Fruit fly (Drosophila melanogaster) whole organism, embryonic: ENCODE results near the gene CG42535.
A peak's percentile ranks its signal among the peaks of the same experiment; 100 is the strongest.

Experiments
- Asciz ChIP-seq: fragments of 200-800 bp; sonication (Bioruptor generic); optimal IDR thresholded peaks from 2 replicates; lab custom pipeline; 2017; ENCODE audit warnings: missing biosample characterization, mild to moderate bottlenecking, missing genetic modification characterization, missing genetic modification reagents
- BEAF-32 ChIP-seq: fragments of 200-800 bp; sonication (Bioruptor generic); optimal IDR thresholded peaks from 3 replicates; lab custom pipeline; 2017; ENCODE audit warnings: missing biosample characterization, missing genetic modification characterization, mild to moderate bottlenecking, moderate library complexity, missing genetic modification reagents
- BtbVII ChIP-seq: fragments of 200-800 bp; sonication (Bioruptor generic); optimal IDR thresholded peaks from 3 replicates; lab custom pipeline; 2017; ENCODE audit warnings: missing biosample characterization, mild to moderate bottlenecking, missing genetic modification characterization
- CG11456 ChIP-seq: fragments of 200-800 bp; sonication (Bioruptor generic); IDR thresholded peaks from 3 replicates; pipeline ENCODE4 v1.3.6; 2022; ENCODE audit warnings: missing biosample characterization, missing genetic modification characterization
- CG12219 ChIP-seq: fragments of 200-800 bp; sonication (Bioruptor generic); optimal IDR thresholded peaks from 3 replicates; lab custom pipeline; 2018; ENCODE audit warnings: missing biosample characterization, mild to moderate bottlenecking, missing genetic modification characterization
- CG12299 ChIP-seq: fragments of 200-800 bp; sonication (Bioruptor generic); optimal IDR thresholded peaks from 2 replicates; lab custom pipeline; 2018; ENCODE audit warnings: missing biosample characterization, mild to moderate bottlenecking, missing genetic modification characterization
- CG13894 ChIP-seq: fragments of 200-800 bp; sonication (Bioruptor generic); optimal IDR thresholded peaks from 3 replicates; lab custom pipeline; 2018; ENCODE audit warnings: missing biosample characterization, mild to moderate bottlenecking, missing genetic modification characterization, moderate library complexity
- CG14710 ChIP-seq: fragments of 200-800 bp; sonication (Bioruptor generic); optimal IDR thresholded peaks from 3 replicates; lab custom pipeline; 2019; ENCODE audit warnings: missing biosample characterization, mild to moderate bottlenecking, missing genetic modification characterization, moderate library complexity
- CG1602 ChIP-seq: fragments of 200-800 bp; sonication (Bioruptor generic); optimal IDR thresholded peaks from 3 replicates; lab custom pipeline; 2016; ENCODE audit warnings: missing biosample characterization, missing genetic modification characterization
- CG16813 ChIP-seq: fragments of 200-800 bp; sonication (Bioruptor generic); IDR thresholded peaks from 3 replicates; pipeline ENCODE4 v1.3.6; 2022; ENCODE audit warnings: missing biosample characterization, missing genetic modification characterization; ENCODE audit not compliant: partially characterized antibody
- CG16863 ChIP-seq: fragments of 200-800 bp; sonication (Bioruptor generic); optimal IDR thresholded peaks from 3 replicates; lab custom pipeline; 2016; ENCODE audit warnings: missing biosample characterization, missing genetic modification characterization
- CG18619 ChIP-seq: fragments of 200-800 bp; sonication (Bioruptor generic); optimal IDR thresholded peaks from 3 replicates; lab custom pipeline; 2017; ENCODE audit warnings: missing biosample characterization, mild to moderate bottlenecking, missing genetic modification characterization
- CG3163 ChIP-seq: fragments of 200-800 bp; sonication (Bioruptor generic); optimal IDR thresholded peaks from 3 replicates; lab custom pipeline; 2016; ENCODE audit warnings: missing biosample characterization, missing genetic modification characterization
- CG32772 ChIP-seq: fragments of 200-800 bp; sonication (Bioruptor generic); IDR thresholded peaks from 2 replicates; pipeline ENCODE4 v1.3.6; 2022; ENCODE audit warnings: missing biosample characterization, missing genetic modification characterization
- CG34224 ChIP-seq: fragments of 200-800 bp; sonication (Bioruptor generic); IDR thresholded peaks from 3 replicates; pipeline ENCODE4 v1.3.6; 2022; ENCODE audit warnings: missing biosample characterization, missing genetic modification characterization; ENCODE audit not compliant: partially characterized antibody
- CG3838 ChIP-seq: fragments of 200-800 bp; sonication (Bioruptor generic); optimal IDR thresholded peaks from 3 replicates; lab custom pipeline; 2016; ENCODE audit warnings: missing biosample characterization, missing genetic modification characterization
- CG43689 ChIP-seq: fragments of 200-800 bp; sonication (Bioruptor generic); IDR thresholded peaks from 2 replicates; pipeline ENCODE4 v1.3.6; 2022; ENCODE audit warnings: missing biosample characterization, missing genetic modification characterization
- CG5953 ChIP-seq: fragments of 200-800 bp; sonication (Bioruptor generic); IDR thresholded peaks from 2 replicates; pipeline ENCODE4 v1.3.6; 2022; ENCODE audit warnings: missing biosample characterization, missing genetic modification characterization
- CG7745 ChIP-seq: fragments of 200-800 bp; sonication (Bioruptor generic); optimal IDR thresholded peaks from 2 replicates; lab custom pipeline; 2018; ENCODE audit warnings: missing biosample characterization, mild to moderate bottlenecking, missing genetic modification characterization, moderate library complexity
- CG8765 ChIP-seq: fragments of 200-800 bp; sonication (Bioruptor generic); IDR thresholded peaks from 2 replicates; pipeline ENCODE4 v1.3.6; 2022; ENCODE audit warnings: missing biosample characterization, missing genetic modification characterization
- CG9797 ChIP-seq: fragments of 200-800 bp; sonication (Bioruptor generic); optimal IDR thresholded peaks from 3 replicates; lab custom pipeline; 2018; ENCODE audit warnings: missing biosample characterization, mild to moderate bottlenecking, missing genetic modification characterization
- D19A ChIP-seq: fragments of 200-800 bp; optimal IDR thresholded peaks from 3 replicates; lab custom pipeline; 2019; ENCODE audit warnings: missing biosample characterization, mild to moderate bottlenecking, missing genetic modification characterization, moderate library complexity
- Dref ChIP-seq: fragments of 200-800 bp; sonication (Bioruptor generic); IDR thresholded peaks from 2 replicates; pipeline ENCODE4 v1.3.6; 2022; ENCODE audit warnings: missing biosample characterization, missing genetic modification characterization
- HLH3B ChIP-seq: fragments of 200-800 bp; sonication (Bioruptor generic); IDR thresholded peaks from 2 replicates; pipeline ENCODE4 v1.3.6; 2022; ENCODE audit warnings: missing biosample characterization, missing genetic modification characterization
- Neu2 ChIP-seq: fragments of 200-800 bp; sonication (Bioruptor generic); optimal IDR thresholded peaks from 3 replicates; lab custom pipeline; 2016; ENCODE audit warnings: missing biosample characterization, missing genetic modification characterization, borderline replicate concordance
- NfI ChIP-seq: fragments of 200-800 bp; sonication (Bioruptor generic); optimal IDR thresholded peaks from 3 replicates; lab custom pipeline; 2018; ENCODE audit warnings: missing biosample characterization, mild to moderate bottlenecking, missing genetic modification characterization, moderate library complexity
- Poxn ChIP-seq: fragments of 200-800 bp; sonication (Bioruptor generic); IDR thresholded peaks from 2 replicates; pipeline ENCODE4 v1.3.6; 2022; ENCODE audit warnings: missing biosample characterization, missing genetic modification characterization
- Side ChIP-seq: fragments of 200-800 bp; sonication (Bioruptor generic); optimal IDR thresholded peaks from 2 replicates; lab custom pipeline; 2016; ENCODE audit warnings: missing biosample characterization, missing genetic modification characterization
- Sox102F ChIP-seq: fragments of 200-800 bp; sonication (Bioruptor generic); optimal IDR thresholded peaks from 2 replicates; lab custom pipeline; 2018; ENCODE audit warnings: missing biosample characterization, mild to moderate bottlenecking, missing genetic modification characterization, moderate library complexity
- Vsx1 ChIP-seq: fragments of 200-800 bp; sonication (Bioruptor generic); optimal IDR thresholded peaks from 2 replicates; lab custom pipeline; 2017; ENCODE audit warnings: missing biosample characterization, mild to moderate bottlenecking, missing genetic modification characterization, missing genetic modification reagents
- Xbp1 ChIP-seq: fragments of 200-800 bp; sonication (Bioruptor generic); optimal IDR thresholded peaks from 3 replicates; lab custom pipeline; 2016; ENCODE audit warnings: missing biosample characterization, mild to moderate bottlenecking, missing genetic modification characterization
- btn ChIP-seq: fragments of 200-800 bp; sonication (Bioruptor generic); optimal IDR thresholded peaks from 2 replicates; lab custom pipeline; 2016; ENCODE audit warnings: missing biosample characterization, missing genetic modification characterization
- cato ChIP-seq: fragments of 200-800 bp; sonication (Bioruptor generic); optimal IDR thresholded peaks from 2 replicates; lab custom pipeline; 2016; ENCODE audit warnings: missing biosample characterization, missing genetic modification characterization, borderline replicate concordance
- dimm ChIP-seq: fragments of 200-800 bp; sonication (Bioruptor generic); IDR thresholded peaks from 2 replicates; pipeline ENCODE4 v1.3.6; 2022; ENCODE audit warnings: missing biosample characterization, missing genetic modification characterization
- en ChIP-seq: fragments of 200-800 bp; sonication (Bioruptor generic); optimal IDR thresholded peaks from 2 replicates; lab custom pipeline; 2016; ENCODE audit warnings: missing biosample characterization, missing genetic modification characterization
- fd102C ChIP-seq: fragments of 200-800 bp; sonication (Bioruptor generic); optimal IDR thresholded peaks from 2 replicates; lab custom pipeline; 2018; ENCODE audit warnings: missing biosample characterization, mild to moderate bottlenecking, missing genetic modification characterization, moderate library complexity
- grau ChIP-seq: fragments of 200-800 bp; optimal IDR thresholded peaks from 3 replicates; lab custom pipeline; 2019; ENCODE audit warnings: missing biosample characterization, mild to moderate bottlenecking, missing genetic modification characterization, moderate library complexity
- h ChIP-seq: fragments of >200 bp; optimal IDR thresholded peaks from 2 replicates; lab custom pipeline; 2017
- hkb ChIP-seq, 2 experiments: fragments of 200-800 bp in 1 of 2; fragments of >200 bp in 1 of 2; sonication (Bioruptor generic) in 1 of 2; IDR thresholded peaks in 1 of 2; optimal IDR thresholded peaks in 1 of 2; 2 replicates each; pipeline versions ENCODE4 v1.3.6 to Lab custom; 2017 to 2022; ENCODE audit warnings: missing biosample characterization in 1 of 2, missing genetic modification characterization in 1 of 2
- jing ChIP-seq: fragments of 200-800 bp; sonication (Bioruptor generic); optimal IDR thresholded peaks from 2 replicates; lab custom pipeline; 2018; ENCODE audit warnings: missing biosample characterization, mild to moderate bottlenecking, missing genetic modification characterization
- odd ChIP-seq: fragments of 200-800 bp; sonication (Bioruptor generic); optimal IDR thresholded peaks from 2 replicates; lab custom pipeline; 2017; ENCODE audit warnings: missing biosample characterization, mild to moderate bottlenecking, missing genetic modification characterization
- org-1 ChIP-seq: fragments of 200-800 bp; sonication (Bioruptor generic); optimal IDR thresholded peaks from 2 replicates; lab custom pipeline; 2017; ENCODE audit warnings: missing biosample characterization, missing genetic modification characterization
- repo ChIP-seq: fragments of 200-800 bp; sonication (Bioruptor generic); optimal IDR thresholded peaks from 2 replicates; lab custom pipeline; 2016; ENCODE audit warnings: missing biosample characterization, missing genetic modification characterization
- run ChIP-seq: fragments of 200-800 bp; sonication (Bioruptor generic); optimal IDR thresholded peaks from 3 replicates; lab custom pipeline; 2018; ENCODE audit warnings: missing biosample characterization, mild to moderate bottlenecking, missing genetic modification characterization
- tll ChIP-seq, 2 experiments: fragments of 200-800 bp in 1 of 2; fragments of >200 bp in 1 of 2; sonication (Bioruptor generic) in 1 of 2; optimal IDR thresholded peaks; 2 replicates each; lab custom pipeline; 2017 to 2019; ENCODE audit warnings: missing biosample characterization in 2 of 2, missing genetic modification characterization in 2 of 2, mild to moderate bottlenecking in 1 of 2, moderate library complexity in 1 of 2
- tup ChIP-seq: fragments of 200-800 bp; sonication (Bioruptor generic); optimal IDR thresholded peaks from 2 replicates; lab custom pipeline; 2016; ENCODE audit warnings: missing biosample characterization, mild to moderate bottlenecking, missing genetic modification characterization, moderate library complexity
- zen2 ChIP-seq: fragments of 200-800 bp; sonication (Bioruptor generic); IDR thresholded peaks from 3 replicates; pipeline ENCODE4 v1.3.6; 2022; ENCODE audit warnings: missing biosample characterization, missing genetic modification characterization; ENCODE audit not compliant: partially characterized antibody
- zfh1 ChIP-seq: fragments of 200-800 bp; sonication (Bioruptor generic); IDR thresholded peaks from 3 replicates; pipeline ENCODE4 v1.3.6; 2022; ENCODE audit warnings: missing biosample characterization, missing genetic modification characterization

Gene CG42535

dm6 chr3L:10665433-10666150, 34.9 kb upstream of the CG42535 start (continued):
- TF ChIP-seq repo (GFP tag; lab: Kevin White, UChicago) (peak; percentile 69), grau (tag; lab: Kevin White, UChicago) (peak; percentile 97), en (GFP tag; lab: Kevin White, UChicago) (peak; percentile 67), CG9797 (GFP tag; lab: Kevin White, UChicago) (peak; percentile 29), HLH3B (GFP tag; lab: Robert Waterston, UW) (peak; percentile 92), CG7745 (tag; lab: Kevin White, UChicago) (peak; percentile 59), fd102C (peak; percentile 90), CG3838 (GFP tag; lab: Kevin White, UChicago) (peak; percentile 76), CG16863 (peak; percentile 82), CG18619 (GFP tag; lab: Kevin White, UChicago) (peak; percentile 98), CG11456 (GFP tag; lab: Robert Waterston, UW) (peak; percentile 81), Poxn (GFP tag; lab: Robert Waterston, UW) (peak; percentile 55; the same call in 1 of the 2 replicates), Sox102F (GFP tag; lab: Kevin White, UChicago) (peak; percentile 97), CG32772 (GFP tag; lab: Robert Waterston, UW) (peak; percentile 90), CG12219 (GFP tag; lab: Kevin White, UChicago) (peak; percentile 97), odd (peak; percentile 99), D19A (peak; percentile 96), CG14710 (tag; lab: Kevin White, UChicago) (peak; percentile 98), CG43689 (GFP tag; lab: Robert Waterston, UW) (peak; percentile 67; the same call in 1 of the 2 replicates), h (lab: Kevin White, UChicago) (no peak), tll (GFP tag; optimal IDR thresholded peaks at IDR 0.05; lab: Kevin White, UChicago) (peak in 1 of 2 experiments; percentile 91), NfI (GFP tag; lab: Kevin White, UChicago) (peak; percentile 97), org-1 (GFP tag; lab: Kevin White, UChicago) (peak; percentile 98), CG12299 (tag; lab: Kevin White, UChicago) (peak; percentile 97), Neu2 (GFP tag; lab: Kevin White, UChicago) (peak; percentile 71), CG8765 (GFP tag; lab: Robert Waterston, UW) (peak; percentile 81), Side (peak; percentile 92), cato (GFP tag; lab: Kevin White, UChicago) (peak; percentile 96), Xbp1 (peak; percentile 95), CG16813 (GFP tag; lab: Robert Waterston, UW) (no peak), CG34224 (GFP tag; lab: Robert Waterston, UW) (no peak), hkb (optimal IDR thresholded peaks at IDR 0.05; lab: Kevin White, UChicago) (no peak), hkb (GFP tag; IDR thresholded peaks at IDR 0.05; lab: Robert Waterston, UW) (peak; percentile 95), CG1602 (GFP tag; lab: Kevin White, UChicago) (peak; percentile 96), run (tag; lab: Kevin White, UChicago) (peak; percentile 98), zen2 (no peak), CG3163 (GFP tag; lab: Kevin White, UChicago) (peak; percentile 33), Vsx1 (peak; percentile 96), btn (GFP tag; lab: Kevin White, UChicago) (peak; percentile 84), dimm (GFP tag; lab: Robert Waterston, UW) (peak; percentile 70), tup (GFP tag; lab: Kevin White, UChicago) (peak; percentile 70), BtbVII (GFP tag; lab: Kevin White, UChicago) (peak; percentile 95), Dref (GFP tag; lab: Robert Waterston, UW) (no peak), CG13894 (tag; lab: Kevin White, UChicago) (peak; percentile 86), BEAF-32 (GFP tag; lab: Kevin White, UChicago) (peak; percentile 21), jing (GFP tag; lab: Kevin White, UChicago) (peak; percentile 89), Asciz (GFP tag; lab: Kevin White, UChicago) (peak; percentile 98), zfh1 (GFP tag; lab: Robert Waterston, UW) (peak; percentile 91), CG5953 (GFP tag; lab: Robert Waterston, UW) (peak; percentile 65)
